Worm (Caenorhabditis elegans): Measurements from ENCODE around the gene mdt-15.

DNA sequence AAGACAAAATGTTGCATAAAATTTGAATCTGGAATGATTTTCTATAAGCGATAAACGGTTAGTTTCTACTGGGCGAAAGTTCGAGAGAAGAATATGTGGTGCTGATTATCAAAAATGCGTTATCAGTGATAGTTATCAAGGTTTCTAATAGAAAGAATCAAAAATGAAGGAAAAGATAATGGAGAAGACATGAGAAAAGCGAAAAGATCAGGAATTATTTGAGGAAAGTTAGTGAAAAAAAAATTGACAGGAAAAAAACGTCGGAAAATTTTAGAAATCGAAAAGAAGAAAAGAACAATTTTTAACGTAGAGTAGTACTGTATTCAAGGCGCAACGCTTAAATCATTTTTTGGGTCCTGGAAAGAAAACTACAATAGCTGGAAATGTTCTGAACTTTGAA lies 30.2 kb upstream of the mdt-15 start, which contains the start of gene dnpp-1:
- TF ChIP-seq elt-2 (tag; optimal IDR thresholded peaks at IDR 0.05) (peak; percentile 95), hlh-30 (tag; optimal IDR thresholded peaks at IDR 0.05; ENCODE audit: insufficient read depth) (no peak), zip-5 (tag; optimal IDR thresholded peaks at IDR 0.05) (no peak), pqm-1 (tag; optimal IDR thresholded peaks at IDR 0.05) (no peak), sox-4 (tag; optimal IDR thresholded peaks at IDR 0.05) (no peak), rnt-1 (tag; optimal IDR thresholded peaks at IDR 0.05) (no peak), F13H6.1 (tag; optimal IDR thresholded peaks at IDR 0.05) (no peak), nfya-1 (tag; optimal IDR thresholded peaks at IDR 0.05) (no peak)
